Fruit fly (Drosophila melanogaster) whole organism, embryonic: Measurements from ENCODE around the gene CG6153.

Source experiments
- CG12236 ChIP-seq: fragments of 200-800 bp; sonication (Bioruptor generic); optimal IDR thresholded peaks from 2 replicates; lab custom pipeline; 2016; ENCODE audit warnings: missing biosample characterization, missing genetic modification characterization
- CG18619 ChIP-seq: fragments of 200-800 bp; sonication (Bioruptor generic); optimal IDR thresholded peaks from 3 replicates; lab custom pipeline; 2017; ENCODE audit warnings: missing biosample characterization, mild to moderate bottlenecking, missing genetic modification characterization
- CG2129 ChIP-seq: fragments of 200-800 bp; sonication (Bioruptor generic); IDR thresholded peaks from 2 replicates; pipeline ENCODE4 v1.3.6; 2022; ENCODE audit warnings: missing biosample characterization, missing genetic modification characterization; ENCODE audit not compliant: partially characterized antibody
- CG6654 ChIP-seq: fragments of 200-800 bp; sonication (Bioruptor generic); optimal IDR thresholded peaks from 2 replicates; lab custom pipeline; 2017; ENCODE audit warnings: missing biosample characterization, mild to moderate bottlenecking, missing genetic modification characterization
- H2.0 ChIP-seq: fragments of 200-800 bp; sonication (Bioruptor generic); IDR thresholded peaks from 2 replicates; pipeline ENCODE4 v1.3.6; 2022; ENCODE audit warnings: missing biosample characterization, missing genetic modification characterization
- Hr51 ChIP-seq, 2 experiments: fragments of 200-800 bp; sonication (Bioruptor generic); optimal IDR thresholded peaks; 2 replicates in 1 of 2; 3 replicates in 1 of 2; lab custom pipeline; 2016 to 2018; ENCODE audit warnings: missing biosample characterization in 2 of 2, missing genetic modification characterization in 2 of 2, mild to moderate bottlenecking in 1 of 2, moderate library complexity in 1 of 2
- br ChIP-seq: fragments of >200 bp; optimal IDR thresholded peaks from 2 replicates; lab custom pipeline; 2017
- grau ChIP-seq: fragments of 200-800 bp; optimal IDR thresholded peaks from 3 replicates; lab custom pipeline; 2019; ENCODE audit warnings: missing biosample characterization, mild to moderate bottlenecking, missing genetic modification characterization, moderate library complexity
- psq ChIP-seq: fragments of 200-800 bp; sonication (Bioruptor generic); optimal IDR thresholded peaks from 2 replicates; lab custom pipeline; 2017; ENCODE audit warnings: missing biosample characterization, missing genetic modification characterization
- vfl ChIP-seq: fragments of 200-800 bp; sonication (Bioruptor generic); optimal IDR thresholded peaks from 2 replicates; lab custom pipeline; 2016; ENCODE audit warnings: missing biosample characterization, missing genetic modification characterization

- TF ChIP-seq Hr51 (GFP tag; optimal IDR thresholded peaks at IDR 0.05; lab: Kevin White, UChicago) (no peak), psq (GFP tag; lab: Kevin White, UChicago) (no peak), CG6654 (GFP tag; lab: Kevin White, UChicago) (no peak), CG2129 (GFP tag; lab: Robert Waterston, UW) (no peak), grau (no peak), H2.0 (GFP tag; lab: Robert Waterston, UW) (no peak), vfl (GFP tag; lab: Kevin White, UChicago) (no peak), br (no peak), CG12236 (GFP tag; lab: Kevin White, UChicago) (no peak), CG18619 (no peak)
Observed at dm6 chr2L:12655731-12656326, 37.0 kb upstream of the CG6153 start.
